Fruit fly (Drosophila melanogaster) S2 (cell line): ENCODE results near the gene Lsd-2.

ENCODE experiments used
- CG8478 ChIP-seq: fragments of >200 bp; optimal IDR thresholded peaks from 2 replicates; lab custom pipeline; 2018
- CTCF ChIP-seq, 2 experiments: fragments of >200 bp; optimal IDR thresholded peaks; 2 replicates each; lab custom pipeline; 2018

dm6 chrX:15048713-15049112 is 27.3 kb downstream of the Lsd-2 start:
- TF ChIP-seq CG8478 (lab: Kevin White, UChicago) (no peak), CTCF (optimal IDR thresholded peaks at IDR 0.05; lab: Kevin White, UChicago) (no peak)
